Fruit fly (Drosophila melanogaster): ENCODE data around the gene PK2-R2.

DNA sequence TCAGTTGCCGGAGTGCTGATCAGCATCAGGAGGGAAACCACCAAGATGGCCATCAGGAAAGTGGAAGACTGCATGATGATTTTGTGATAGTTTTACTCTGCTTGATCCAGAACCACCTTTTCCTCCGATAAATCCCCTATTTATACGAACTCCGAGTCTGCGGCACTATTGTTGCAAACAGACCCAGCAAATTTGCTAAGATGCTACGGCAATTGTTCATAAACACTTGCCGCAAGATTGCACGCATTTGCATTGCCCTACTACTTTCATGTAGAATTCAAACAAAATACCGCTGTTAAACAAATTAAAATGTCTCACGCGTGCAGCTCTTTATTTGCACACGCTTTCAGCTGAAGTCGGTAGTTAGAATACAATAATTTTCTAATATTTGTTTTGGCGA, 14.8 kb downstream of the PK2-R2 start, which contains the start of gene CG45080:
- TF ChIP-seq Dll (optimal IDR thresholded peaks at IDR 0.05) (no peak), CG8478 (optimal IDR thresholded peaks at IDR 0.05) (no peak), pan (optimal IDR thresholded peaks at IDR 0.05) (no peak), usp (GFP tag; optimal IDR thresholded peaks at IDR 0.05) (no peak)
